Fruit fly (Drosophila melanogaster) whole organism: ENCODE results near the gene CG42870.

ENCODE experiments used
- CG8478 ChIP-seq: fragments of >200 bp; optimal IDR thresholded peaks from 2 replicates; lab custom pipeline; 2018; ENCODE audit warnings: inconsistent platforms
- Dll ChIP-seq: fragments of >200 bp; optimal IDR thresholded peaks from 2 replicates; lab custom pipeline; 2017
- EcR ChIP-seq, 2 experiments: fragments of >200 bp; optimal IDR thresholded peaks; 2 replicates each; lab custom pipeline; 2017; ENCODE audit warnings: missing biosample characterization in 2 of 2, missing genetic modification characterization in 2 of 2, missing genetic modification reagents in 2 of 2
- pan ChIP-seq: fragments of >200 bp; optimal IDR thresholded peaks from 2 replicates; lab custom pipeline; 2017
- psq ChIP-seq: fragments of >200 bp; optimal IDR thresholded peaks from 2 replicates; lab custom pipeline; 2017
- usp ChIP-seq: fragments of >200 bp; optimal IDR thresholded peaks from 2 replicates; lab custom pipeline; 2017; ENCODE audit warnings: missing biosample characterization, missing genetic modification characterization, mixed read lengths

The CG42870 gene

dm6 chr3R:21687902-21688301 is 49.3 kb downstream of the CG42870 start:
- TF ChIP-seq pan (lab: Kevin White, UChicago) (no peak), EcR (GFP tag; optimal IDR thresholded peaks at IDR 0.05; lab: Kevin White, UChicago) (no peak), psq (lab: Kevin White, UChicago) (no peak), Dll (lab: Kevin White, UChicago) (no peak), usp (no peak), CG8478 (lab: Kevin White, UChicago) (no peak)
